Worm (Caenorhabditis elegans): Measurements from ENCODE around the gene cka-1.
"Not testable (repeated sequence)": the region's sequence is repeated elsewhere in the genome, so short reads cannot be mapped to it uniquely, and the experiment has no call there.

cka-1 gene

ce11 chrIV:9692874-9693273 is 44.5 kb downstream of the cka-1 start, which contains the start of gene twk-9:
TSS of gene twk-9 (plus strand) at chrIV:9693174.
- TF ChIP-seq B0019.2 (GFP tag; conservative IDR thresholded peaks at IDR 0.05) (no peak), atf-7 (tag; optimal IDR thresholded peaks at IDR 0.05) (no peak), F22D6.2 (tag; optimal IDR thresholded peaks at IDR 0.05) (no peak), unc-62 (GFP tag; optimal IDR thresholded peaks at IDR 0.05) (no peak)

DNA sequence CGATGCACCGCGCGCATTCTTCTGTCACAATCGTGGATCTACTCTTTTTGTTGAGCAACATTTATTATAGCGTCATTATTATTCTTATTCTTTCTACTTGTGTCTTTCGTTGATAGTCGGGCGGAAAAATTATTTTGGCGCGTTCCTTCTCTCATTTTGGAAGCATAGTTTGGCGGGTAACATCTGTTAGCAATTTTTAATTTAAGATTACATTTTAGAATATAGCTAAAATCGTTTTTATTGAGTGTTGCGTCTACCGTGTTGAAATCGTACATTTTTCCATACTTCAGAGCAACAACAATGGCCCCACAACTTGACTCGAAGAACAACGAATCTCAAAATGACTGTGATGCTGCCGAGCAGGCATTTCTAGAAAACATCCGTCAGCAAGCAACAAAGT is 46.8 kb downstream of the cka-1 start, which contains the start of gene sdz-36:
Gene sdz-36, plus strand, starts transcription at position 301 of the 400 bp plus-strand sequence.
- TF ChIP-seq Y95B8A.8 (GFP tag; IDR thresholded peaks at IDR 0.05) = no peak
- TF ChIP-seq nhr-179 (tag; optimal IDR thresholded peaks at IDR 0.05) = no peak
- TF ChIP-seq unc-130 (GFP tag; optimal IDR thresholded peaks at IDR 0.05) = no peak
- no peak for TF ChIP-seq athp-1 (tag; optimal IDR thresholded peaks at IDR 0.05)
- no peak for TF ChIP-seq tbx-9 (tag; optimal IDR thresholded peaks at IDR 0.05; ENCODE audit: borderline replicate concordance)
- TF ChIP-seq bed-1 (GFP tag; IDR thresholded peaks at IDR 0.05) = no peak
- TF ChIP-seq egl-18 (GFP tag; IDR thresholded peaks at IDR 0.05) = no peak
- no peak for TF ChIP-seq C17E4.6 (GFP tag; IDR thresholded peaks at IDR 0.05)
- no peak for TF ChIP-seq ceh-79 (tag; optimal IDR thresholded peaks at IDR 0.05)
- no peak for TF ChIP-seq let-526 (GFP tag; IDR thresholded peaks at IDR 0.05)
- TF ChIP-seq madf-6 (GFP tag; IDR thresholded peaks at IDR 0.05) = no peak
- TF ChIP-seq xnd-1 (tag; optimal IDR thresholded peaks at IDR 0.05) = no peak
- no peak for TF ChIP-seq efl-1 (GFP tag; optimal IDR thresholded peaks at IDR 0.05)
- TF ChIP-seq chd-7 (tag; optimal IDR thresholded peaks at IDR 0.05) = no peak
- TF ChIP-seq ztf-28 (GFP tag; IDR thresholded peaks at IDR 0.05) = no peak
- TF ChIP-seq attf-5 (GFP tag; optimal IDR thresholded peaks at IDR 0.05) = no peak

- not testable (repeated sequence) for TF ChIP-seq ZK185.1 (tag; optimal IDR thresholded peaks at IDR 0.05; ENCODE audit: poor library complexity, severe bottlenecking); Y95B8A.8 (GFP tag; IDR thresholded peaks at IDR 0.05); hrde-1 (tag; optimal IDR thresholded peaks at IDR 0.05; ENCODE audit: borderline replicate concordance)
Observed at ce11 chrIV:9688715-9689114, 48.7 kb downstream of the cka-1 start, which contains the start of gene msp-76. TSS of gene msp-76 (plus strand) at chrIV:9689015.

DNA sequence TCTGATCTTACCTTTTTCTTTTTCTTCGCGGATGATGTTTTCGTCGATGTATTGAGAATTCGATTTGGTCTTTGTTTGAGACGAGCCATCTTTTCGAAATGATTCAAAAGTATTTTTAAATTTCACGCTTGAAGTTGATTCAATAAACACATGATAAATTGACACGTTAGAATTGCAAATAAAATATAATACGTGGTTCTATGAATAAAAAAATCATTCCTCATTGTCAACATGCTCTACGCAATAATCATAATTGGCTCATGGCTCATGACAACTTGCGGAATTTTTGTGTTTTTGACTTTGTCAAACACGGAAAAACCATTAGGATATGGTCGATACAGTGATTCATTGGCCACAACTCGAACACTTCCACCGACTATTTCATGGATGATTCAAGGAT is 54.0 kb downstream of the cka-1 start, which contains the start of the genes htas-1 and ZK1251.3:
Gene htas-1, minus strand, starts transcription at position 101 of the 400 bp plus-strand sequence.
Gene ZK1251.3, plus strand, starts transcription at position 226 of the 400 bp plus-strand sequence.
- TF ChIP-seq F37B4.10 (GFP tag; IDR thresholded peaks at IDR 0.05) (no peak), rcor-1 (GFP tag; IDR thresholded peaks at IDR 0.05) (no peak), atf-7 (tag; optimal IDR thresholded peaks at IDR 0.05) (no peak), F39B2.1 (GFP tag; IDR thresholded peaks at IDR 0.05) (no peak), zim-3 (tag; optimal IDR thresholded peaks at IDR 0.05) (no peak), nfya-2 (GFP tag; IDR thresholded peaks at IDR 0.05) (no peak), Y53F4B.3 (GFP tag; IDR thresholded peaks at IDR 0.05) (no peak), ceh-27 (GFP tag; optimal IDR thresholded peaks at IDR 0.05) (no peak), cebp-2 (GFP tag; IDR thresholded peaks at IDR 0.05) (no peak), ceh-79 (tag; optimal IDR thresholded peaks at IDR 0.05) (no peak)

ce11 chrIV:9682514-9682913 is 54.9 kb downstream of the cka-1 start, which contains the start of gene ins-7:
TSS of gene ins-7 (minus strand) at chrIV:9682845.
- TF ChIP-seq unc-62 (GFP tag; optimal IDR thresholded peaks at IDR 0.05) = peak; percentile 70
- TF ChIP-seq nhr-80 (tag; optimal IDR thresholded peaks at IDR 0.05) = peak; percentile 86
- peak; percentile 82 for TF ChIP-seq ets-4 (GFP tag; optimal IDR thresholded peaks at IDR 0.05)
- TF ChIP-seq ztf-22 (GFP tag; optimal IDR thresholded peaks at IDR 0.05) = peak; percentile 48
- TF ChIP-seq F55B11.4 (tag; optimal IDR thresholded peaks at IDR 0.05; ENCODE audit: borderline replicate concordance, insufficient read depth) = no peak
- no peak for TF ChIP-seq F52B5.7 (tag; optimal IDR thresholded peaks at IDR 0.05)

Data from whole organism, young adult.